Fruit fly (Drosophila melanogaster) whole organism, embryonic: ENCODE measurements around the gene CG9316.

ENCODE experiments used
- Atf-2 ChIP-seq: fragments of 200-800 bp; sonication (Bioruptor generic); optimal IDR thresholded peaks from 2 replicates; lab custom pipeline; 2016; ENCODE audit warnings: missing biosample characterization, missing genetic modification characterization
- CG10209 ChIP-seq: fragments of 200-800 bp; sonication (Bioruptor generic); optimal IDR thresholded peaks from 3 replicates; lab custom pipeline; 2017; ENCODE audit warnings: missing biosample characterization, mild to moderate bottlenecking, missing genetic modification characterization, missing genetic modification reagents
- CG11398 ChIP-seq: fragments of 200-800 bp; sonication (Bioruptor generic); optimal IDR thresholded peaks from 2 replicates; lab custom pipeline; 2016; ENCODE audit warnings: missing biosample characterization, missing genetic modification characterization
- CG13775 ChIP-seq: fragments of 200-800 bp; sonication (Bioruptor generic); optimal IDR thresholded peaks from 3 replicates; lab custom pipeline; 2017; ENCODE audit warnings: missing biosample characterization, mild to moderate bottlenecking, missing genetic modification characterization
- CG14014 ChIP-seq: fragments of 200-800 bp; sonication (Bioruptor generic); IDR thresholded peaks from 2 replicates; pipeline ENCODE4 v1.3.6; 2022; ENCODE audit warnings: missing biosample characterization, missing genetic modification characterization
- CG14965 ChIP-seq: fragments of 200-800 bp; sonication (Bioruptor generic); optimal IDR thresholded peaks from 2 replicates; lab custom pipeline; 2016; ENCODE audit warnings: missing biosample characterization, missing genetic modification characterization, borderline replicate concordance
- CG15269 ChIP-seq: fragments of 200-800 bp; sonication (Bioruptor generic); optimal IDR thresholded peaks from 2 replicates; lab custom pipeline; 2018; ENCODE audit warnings: missing biosample characterization, mild to moderate bottlenecking, missing genetic modification characterization, moderate library complexity
- CG1529 ChIP-seq: fragments of 200-800 bp; sonication (Bioruptor generic); optimal IDR thresholded peaks from 3 replicates; lab custom pipeline; 2018; ENCODE audit warnings: missing biosample characterization, missing genetic modification characterization
- CG15479 ChIP-seq: fragments of 200-800 bp; sonication (Bioruptor generic); optimal IDR thresholded peaks from 3 replicates; lab custom pipeline; 2019; ENCODE audit warnings: missing biosample characterization, mild to moderate bottlenecking, missing genetic modification characterization, moderate library complexity
- CG16863 ChIP-seq: fragments of 200-800 bp; sonication (Bioruptor generic); optimal IDR thresholded peaks from 3 replicates; lab custom pipeline; 2016; ENCODE audit warnings: missing biosample characterization, missing genetic modification characterization
- CG32767 ChIP-seq: fragments of 200-800 bp; sonication (Bioruptor generic); IDR thresholded peaks from 2 replicates; pipeline ENCODE4 v1.3.6; 2022; ENCODE audit warnings: missing biosample characterization, missing genetic modification characterization
- CG33213 ChIP-seq: fragments of 200-800 bp; sonication (Bioruptor generic); optimal IDR thresholded peaks from 3 replicates; lab custom pipeline; 2016; ENCODE audit warnings: missing biosample characterization, missing genetic modification characterization
- CG7987 ChIP-seq: fragments of 200-800 bp; sonication (Bioruptor generic); optimal IDR thresholded peaks from 2 replicates; lab custom pipeline; 2018; ENCODE audit warnings: missing biosample characterization, mild to moderate bottlenecking, missing genetic modification characterization, moderate library complexity
- CG9932 ChIP-seq: fragments of 200-800 bp; sonication (Bioruptor generic); IDR thresholded peaks from 2 replicates; pipeline ENCODE4 v1.3.6; 2022; ENCODE audit warnings: missing biosample characterization, missing genetic modification characterization
- CTCF ChIP-seq: fragments of 200-800 bp; sonication (Bioruptor generic); optimal IDR thresholded peaks from 2 replicates; lab custom pipeline; 2017; ENCODE audit warnings: missing biosample characterization, mild to moderate bottlenecking, missing genetic modification characterization, moderate library complexity
- Dp ChIP-seq: fragments of 200-800 bp; sonication (Bioruptor generic); optimal IDR thresholded peaks from 2 replicates; lab custom pipeline; 2018; ENCODE audit warnings: missing biosample characterization, mild to moderate bottlenecking, missing genetic modification characterization, moderate library complexity
- Dref ChIP-seq: fragments of 200-800 bp; sonication (Bioruptor generic); IDR thresholded peaks from 2 replicates; pipeline ENCODE4 v1.3.6; 2022; ENCODE audit warnings: missing biosample characterization, missing genetic modification characterization
- Fer1 ChIP-seq: fragments of 200-800 bp; sonication (Bioruptor generic); optimal IDR thresholded peaks from 2 replicates; lab custom pipeline; 2017; ENCODE audit warnings: missing biosample characterization, mild to moderate bottlenecking, missing genetic modification characterization
- H2.0 ChIP-seq: fragments of 200-800 bp; sonication (Bioruptor generic); IDR thresholded peaks from 2 replicates; pipeline ENCODE4 v1.3.6; 2022; ENCODE audit warnings: missing biosample characterization, missing genetic modification characterization
- HLH4C ChIP-seq: fragments of 200-800 bp; sonication (Bioruptor generic); IDR thresholded peaks from 3 replicates; pipeline ENCODE4 v1.3.6; 2022; ENCODE audit warnings: missing biosample characterization, missing genetic modification characterization; ENCODE audit not compliant: partially characterized antibody
- Hr51 ChIP-seq, 2 experiments: fragments of 200-800 bp; sonication (Bioruptor generic); optimal IDR thresholded peaks; 2 replicates in 1 of 2; 3 replicates in 1 of 2; lab custom pipeline; 2016 to 2018; ENCODE audit warnings: missing biosample characterization in 2 of 2, missing genetic modification characterization in 2 of 2, mild to moderate bottlenecking in 1 of 2, moderate library complexity in 1 of 2
- Hsf ChIP-seq: fragments of 200-800 bp; sonication (Bioruptor generic); optimal IDR thresholded peaks from 3 replicates; lab custom pipeline; 2016; ENCODE audit warnings: missing biosample characterization, missing genetic modification characterization
- Lhr ChIP-seq: fragments of 200-800 bp; sonication (Bioruptor generic); optimal IDR thresholded peaks from 3 replicates; lab custom pipeline; 2017; ENCODE audit warnings: mild to moderate bottlenecking, missing biosample characterization, missing genetic modification reagents, missing genetic modification characterization
- Max ChIP-seq: fragments of 200-800 bp; sonication (Bioruptor generic); optimal IDR thresholded peaks from 2 replicates; lab custom pipeline; 2016; ENCODE audit warnings: missing biosample characterization, mild to moderate bottlenecking, missing genetic modification characterization
- Med ChIP-seq: fragments of 200-800 bp; sonication (Bioruptor generic); peaks from one replicate; lab custom pipeline; 2016; ENCODE audit warnings: missing biosample characterization, missing genetic modification characterization, mild to moderate bottlenecking, inconsistent platforms, moderate library complexity
- Mes4 ChIP-seq: fragments of 200-800 bp; sonication (Bioruptor generic); optimal IDR thresholded peaks from 2 replicates; lab custom pipeline; 2016; ENCODE audit warnings: missing biosample characterization, missing genetic modification characterization
- Oaz ChIP-seq: fragments of 200-800 bp; sonication (Bioruptor generic); IDR thresholded peaks from 2 replicates; pipeline ENCODE4 v1.3.6; 2022; ENCODE audit warnings: missing biosample characterization, missing genetic modification characterization
- Pdp1 ChIP-seq, 2 experiments: fragments of 200-800 bp; sonication (Bioruptor generic); optimal IDR thresholded peaks; 3 replicates each; lab custom pipeline; 2016; ENCODE audit warnings: missing biosample characterization in 2 of 2, missing genetic modification characterization in 2 of 2, mild to moderate bottlenecking in 1 of 2, moderate library complexity in 1 of 2
- Ravus ChIP-seq: fragments of 200-800 bp; sonication (Bioruptor generic); IDR thresholded peaks from 2 replicates; pipeline ENCODE4 v1.3.6; 2022; ENCODE audit warnings: missing biosample characterization, missing genetic modification characterization
- YL-1 ChIP-seq: fragments of 200-800 bp; sonication (Bioruptor generic); optimal IDR thresholded peaks from 3 replicates; lab custom pipeline; 2017; ENCODE audit warnings: missing biosample characterization, mild to moderate bottlenecking, missing genetic modification characterization
- aop ChIP-seq: fragments of 200-800 bp; sonication (Bioruptor generic); IDR thresholded peaks from 2 replicates; pipeline ENCODE4 v1.3.6; 2022; ENCODE audit warnings: missing biosample characterization, missing genetic modification characterization
- btn ChIP-seq: fragments of 200-800 bp; sonication (Bioruptor generic); optimal IDR thresholded peaks from 2 replicates; lab custom pipeline; 2016; ENCODE audit warnings: missing biosample characterization, missing genetic modification characterization
- cato ChIP-seq: fragments of 200-800 bp; sonication (Bioruptor generic); optimal IDR thresholded peaks from 2 replicates; lab custom pipeline; 2016; ENCODE audit warnings: missing biosample characterization, missing genetic modification characterization, borderline replicate concordance
- chn ChIP-seq: fragments of 200-800 bp; sonication (Bioruptor generic); optimal IDR thresholded peaks from 2 replicates; lab custom pipeline; 2016; ENCODE audit warnings: missing biosample characterization, missing genetic modification characterization
- da ChIP-seq: fragments of 200-800 bp; sonication (Bioruptor generic); optimal IDR thresholded peaks from 2 replicates; lab custom pipeline; 2016; ENCODE audit warnings: missing biosample characterization, missing genetic modification characterization
- esg ChIP-seq: fragments of 200-800 bp; sonication (Bioruptor generic); conservative IDR thresholded peaks from 2 replicates; pipeline ENCODE4 v1.3.6; 2022; ENCODE audit warnings: missing biosample characterization, missing genetic modification characterization
- fd3F ChIP-seq: fragments of 200-800 bp; sonication (Bioruptor generic); optimal IDR thresholded peaks from 2 replicates; lab custom pipeline; 2018; ENCODE audit warnings: missing biosample characterization, mild to moderate bottlenecking, missing genetic modification characterization, moderate library complexity
- gce ChIP-seq: fragments of 200-800 bp; sonication (Bioruptor generic); IDR thresholded peaks from 3 replicates; pipeline ENCODE4 v1.3.6; 2022; ENCODE audit warnings: missing biosample characterization, missing genetic modification characterization
- kay ChIP-seq: fragments of 200-800 bp; sonication (Bioruptor generic); optimal IDR thresholded peaks from 2 replicates; lab custom pipeline; 2016; ENCODE audit warnings: missing biosample characterization, missing genetic modification characterization
- ken ChIP-seq: fragments of 200-800 bp; sonication (Bioruptor generic); IDR thresholded peaks from 3 replicates; pipeline ENCODE4 v1.3.6; 2022; ENCODE audit warnings: missing biosample characterization, missing genetic modification characterization
- lbe ChIP-seq: fragments of 200-800 bp; sonication (Bioruptor generic); optimal IDR thresholded peaks from 2 replicates; lab custom pipeline; 2016; ENCODE audit warnings: missing biosample characterization, mild to moderate bottlenecking, missing genetic modification characterization
- luna ChIP-seq: fragments of 200-800 bp; sonication (Bioruptor generic); optimal IDR thresholded peaks from 2 replicates; lab custom pipeline; 2016; ENCODE audit warnings: missing biosample characterization, missing genetic modification characterization
- mirr ChIP-seq: fragments of 200-800 bp; sonication (Bioruptor generic); optimal IDR thresholded peaks from 3 replicates; lab custom pipeline; 2018; ENCODE audit warnings: missing biosample characterization, mild to moderate bottlenecking, missing genetic modification characterization
- peb ChIP-seq: fragments of 200-800 bp; sonication (Bioruptor generic); IDR thresholded peaks from 2 replicates; pipeline ENCODE4 v1.3.6; 2022; ENCODE audit warnings: missing biosample characterization, missing genetic modification characterization
- pho ChIP-seq: fragments of 200-800 bp; sonication (Bioruptor generic); optimal IDR thresholded peaks from 2 replicates; lab custom pipeline; 2016; ENCODE audit warnings: missing biosample characterization, missing genetic modification characterization
- pros ChIP-seq: fragments of 200-800 bp; sonication (Bioruptor generic); optimal IDR thresholded peaks from 3 replicates; lab custom pipeline; 2019; ENCODE audit warnings: missing biosample characterization, mild to moderate bottlenecking, missing genetic modification characterization, moderate library complexity
- rib ChIP-seq: fragments of 200-800 bp; sonication (Bioruptor generic); IDR thresholded peaks from 2 replicates; pipeline ENCODE4 v1.3.6; 2022; ENCODE audit warnings: missing biosample characterization, missing genetic modification characterization
- salm ChIP-seq: fragments of 200-800 bp; sonication (Bioruptor generic); optimal IDR thresholded peaks from 2 replicates; lab custom pipeline; 2018; ENCODE audit warnings: missing biosample characterization, mild to moderate bottlenecking, missing genetic modification characterization
- slou ChIP-seq: fragments of 200-800 bp; sonication (Bioruptor generic); optimal IDR thresholded peaks from 3 replicates; lab custom pipeline; 2016; ENCODE audit warnings: missing biosample characterization, missing genetic modification characterization
- tll ChIP-seq, 2 experiments: fragments of 200-800 bp in 1 of 2; fragments of >200 bp in 1 of 2; sonication (Bioruptor generic) in 1 of 2; optimal IDR thresholded peaks; 2 replicates each; lab custom pipeline; 2017 to 2019; ENCODE audit warnings: missing biosample characterization in 2 of 2, missing genetic modification characterization in 2 of 2, mild to moderate bottlenecking in 1 of 2, moderate library complexity in 1 of 2
- wor ChIP-seq: fragments of 200-800 bp; sonication (Bioruptor generic); IDR thresholded peaks from 2 replicates; pipeline ENCODE4 v1.3.6; 2022; ENCODE audit warnings: missing biosample characterization, missing genetic modification characterization
- zfh2 ChIP-seq: fragments of 200-800 bp; sonication (Bioruptor generic); optimal IDR thresholded peaks from 2 replicates; lab custom pipeline; 2016; ENCODE audit warnings: missing biosample characterization, missing genetic modification characterization

The CG9316 gene

dm6 chr2L:20716712-20717111, 9.6 kb downstream of the CG9316 start:
- no peak for TF ChIP-seq chn (GFP tag; lab: Kevin White, UChicago)
- no peak for TF ChIP-seq peb (GFP tag; lab: Robert Waterston, UW)
- no peak for TF ChIP-seq luna (GFP tag; lab: Kevin White, UChicago)
- TF ChIP-seq lbe (GFP tag; lab: Kevin White, UChicago) = no peak
- no peak for TF ChIP-seq YL-1 (GFP tag; lab: Kevin White, UChicago)
- TF ChIP-seq Hr51 (GFP tag; optimal IDR thresholded peaks at IDR 0.05; lab: Kevin White, UChicago) = no peak
- no peak for TF ChIP-seq CG14965 (GFP tag; lab: Kevin White, UChicago)
- no peak for TF ChIP-seq aop
- no peak for TF ChIP-seq Atf-2
- TF ChIP-seq Oaz (GFP tag; lab: Robert Waterston, UW) = no peak
- no peak for TF ChIP-seq Pdp1 (GFP tag; optimal IDR thresholded peaks at IDR 0.05; lab: Kevin White, UChicago)
- no peak for TF ChIP-seq salm (tag; lab: Kevin White, UChicago)
- TF ChIP-seq CG15269 = no peak
- TF ChIP-seq Fer1 (GFP tag; lab: Kevin White, UChicago) = no peak
- no peak for TF ChIP-seq CTCF (GFP tag; lab: Kevin White, UChicago)
- TF ChIP-seq rib (GFP tag; lab: Robert Waterston, UW) = no peak
- TF ChIP-seq CG11398 (GFP tag; lab: Kevin White, UChicago) = no peak
- TF ChIP-seq Dp (GFP tag; lab: Kevin White, UChicago) = no peak
- TF ChIP-seq Dref = no peak

- TF ChIP-seq CG7987 (GFP tag; lab: Kevin White, UChicago) (no peak), gce (GFP tag; lab: Robert Waterston, UW) (no peak), pros (GFP tag; lab: Kevin White, UChicago) (peak; percentile 82), CG15479 (GFP tag; lab: Kevin White, UChicago) (no peak), Med (GFP tag; lab: Kevin White, UChicago) (peak; percentile 55), Atf-2 (no peak), H2.0 (GFP tag; lab: Robert Waterston, UW) (no peak), cato (GFP tag; lab: Kevin White, UChicago) (no peak), pho (GFP tag; lab: Kevin White, UChicago) (no peak), CG11398 (GFP tag; lab: Kevin White, UChicago) (no peak), CTCF (GFP tag; lab: Kevin White, UChicago) (no peak), CG1529 (peak; percentile 7), wor (GFP tag; lab: Robert Waterston, UW) (no peak), kay (GFP tag; lab: Kevin White, UChicago) (no peak), Lhr (GFP tag; lab: Kevin White, UChicago) (no peak), Hsf (GFP tag; lab: Kevin White, UChicago) (no peak), CG14014 (no peak), Ravus (GFP tag; lab: Robert Waterston, UW) (no peak), CG32767 (GFP tag; lab: Robert Waterston, UW) (no peak), esg (no peak), Mes4 (GFP tag; lab: Kevin White, UChicago) (no peak), fd3F (GFP tag; lab: Kevin White, UChicago) (no peak), slou (GFP tag; lab: Kevin White, UChicago) (no peak), da (GFP tag; lab: Kevin White, UChicago) (no peak), mirr (GFP tag; lab: Kevin White, UChicago) (no peak), CG13775 (GFP tag; lab: Kevin White, UChicago) (no peak), zfh2 (GFP tag; lab: Kevin White, UChicago) (no peak), CG10209 (GFP tag; lab: Kevin White, UChicago) (no peak), CG33213 (GFP tag; lab: Kevin White, UChicago) (no peak), CG9932 (GFP tag; lab: Robert Waterston, UW) (no peak), tll (GFP tag; optimal IDR thresholded peaks at IDR 0.05; lab: Kevin White, UChicago) (no peak), Max (no peak), ken (GFP tag; lab: Robert Waterston, UW) (no peak), CG16863 (no peak), btn (GFP tag; lab: Kevin White, UChicago) (no peak), HLH4C (GFP tag; lab: Robert Waterston, UW) (no peak)
Observed at dm6 chr2L:20716077-20716476, 10.3 kb downstream of the CG9316 start.
